Worm (Caenorhabditis elegans) whole organism, L2 larva: Measurements from ENCODE around the gene clec-26.

Experiments used
- C34F6.9 ChIP-seq: fragments of 150-350 bp; optimal IDR thresholded peaks from 2 replicates; lab custom pipeline; 2014; ENCODE audit warnings: missing biosample characterization, missing genetic modification characterization
- F13H6.1 ChIP-seq: sonication (generic microtip); optimal IDR thresholded peaks from 2 replicates; lab custom pipeline; 2016; ENCODE audit warnings: missing genetic modification characterization, missing compliant biosample characterization
- R02D3.7 ChIP-seq: fragments of 150-350 bp; optimal IDR thresholded peaks from 2 replicates; lab custom pipeline; 2014; ENCODE audit warnings: missing biosample characterization, missing genetic modification characterization
- Y55F3AM.14 ChIP-seq: fragments of 200-800 bp; sonication (Bioruptor generic); optimal IDR thresholded peaks from 2 replicates; lab custom pipeline; 2018; ENCODE audit warnings: mild to moderate bottlenecking, missing genetic modification characterization, missing compliant biosample characterization
- alr-1 ChIP-seq: fragments of 150-350 bp; optimal IDR thresholded peaks from 2 replicates; lab custom pipeline; 2014; ENCODE audit warnings: missing biosample characterization, missing genetic modification characterization
- aly-2 ChIP-seq: fragments of 150-350 bp; optimal IDR thresholded peaks from 2 replicates; lab custom pipeline; 2014; ENCODE audit warnings: missing biosample characterization, missing genetic modification characterization
- ceh-16 ChIP-seq: fragments of 150-350 bp; optimal IDR thresholded peaks from 2 replicates; lab custom pipeline; 2014; ENCODE audit warnings: missing biosample characterization, missing genetic modification characterization
- ceh-82 ChIP-seq: fragments of 150-350 bp; optimal IDR thresholded peaks from 2 replicates; lab custom pipeline; 2014; ENCODE audit warnings: missing biosample characterization, missing genetic modification characterization
- dmd-4 ChIP-seq: sonication (generic microtip); optimal IDR thresholded peaks from 2 replicates; lab custom pipeline; 2017; ENCODE audit warnings: missing biosample characterization, missing genetic modification characterization
- egl-27 ChIP-seq: sonication (generic microtip); optimal IDR thresholded peaks from 3 replicates; lab custom pipeline; 2017; ENCODE audit warnings: missing biosample characterization, missing genetic modification reagents, missing genetic modification characterization
- fos-1 ChIP-seq: fragments of 150-350 bp; optimal IDR thresholded peaks from 2 replicates; lab custom pipeline; 2014; ENCODE audit warnings: missing biosample characterization, missing genetic modification characterization
- gmeb-1 ChIP-seq: fragments of 150-350 bp; optimal IDR thresholded peaks from 2 replicates; lab custom pipeline; 2014; ENCODE audit warnings: missing biosample characterization, missing genetic modification characterization
- lin-11 ChIP-seq: fragments of 150-350 bp; sonication (generic microtip); optimal IDR thresholded peaks from 2 replicates; lab custom pipeline; 2014; ENCODE audit warnings: missing biosample characterization, missing genetic modification characterization, inconsistent platforms, mixed read lengths
- lsy-2 ChIP-seq, 2 experiments: fragments of 150-350 bp in 1 of 2; sonication (generic microtip) in 1 of 2; optimal IDR thresholded peaks; 2 replicates each; lab custom pipeline; 2014 to 2017; ENCODE audit warnings: missing biosample characterization in 2 of 2, missing genetic modification characterization in 2 of 2
- mbf-1 ChIP-seq: sonication (generic microtip); optimal IDR thresholded peaks from 2 replicates; lab custom pipeline; 2017; ENCODE audit warnings: missing biosample characterization, missing genetic modification characterization
- mdl-1 ChIP-seq, 2 experiments: fragments of 150-350 bp in 1 of 2; sonication (generic microtip) in 1 of 2; optimal IDR thresholded peaks; 2 replicates each; lab custom pipeline; 2017; ENCODE audit warnings: missing biosample characterization in 2 of 2, missing genetic modification characterization in 2 of 2
- nhr-10 ChIP-seq: sonication (generic microtip); optimal IDR thresholded peaks from 2 replicates; lab custom pipeline; 2017; ENCODE audit warnings: missing biosample characterization, missing genetic modification characterization
- nhr-11 ChIP-seq: fragments of 150-350 bp; optimal IDR thresholded peaks from 2 replicates; lab custom pipeline; 2014; ENCODE audit warnings: missing biosample characterization, missing genetic modification characterization
- nhr-129 ChIP-seq: fragments of 150-350 bp; optimal IDR thresholded peaks from 2 replicates; lab custom pipeline; 2014; ENCODE audit warnings: missing biosample characterization, missing genetic modification characterization
- nhr-21 ChIP-seq: fragments of 150-350 bp; optimal IDR thresholded peaks from 2 replicates; lab custom pipeline; 2014; ENCODE audit warnings: missing biosample characterization, missing genetic modification characterization
- nhr-237 ChIP-seq: fragments of 150-350 bp; optimal IDR thresholded peaks from 2 replicates; lab custom pipeline; 2014; ENCODE audit warnings: missing biosample characterization, missing genetic modification characterization
- nhr-25 ChIP-seq: fragments of 150-350 bp; sonication (generic microtip); optimal IDR thresholded peaks from 3 replicates; lab custom pipeline; 2014; ENCODE audit warnings: missing biosample characterization, missing genetic modification characterization
- peb-1 ChIP-seq: fragments of 150-350 bp; optimal IDR thresholded peaks from 2 replicates; lab custom pipeline; 2014; ENCODE audit warnings: missing biosample characterization, missing genetic modification characterization
- sem-4 ChIP-seq: fragments of 150-350 bp; optimal IDR thresholded peaks from 2 replicates; lab custom pipeline; 2014; ENCODE audit warnings: missing biosample characterization, missing genetic modification reagents, missing genetic modification characterization
- skn-1 ChIP-seq: sonication (generic microtip); optimal IDR thresholded peaks from 2 replicates; lab custom pipeline; 2017; ENCODE audit warnings: missing biosample characterization, missing genetic modification characterization
- sma-3 ChIP-seq: sonication (generic microtip); optimal IDR thresholded peaks from 2 replicates; lab custom pipeline; 2016; ENCODE audit warnings: missing genetic modification reagents, missing genetic modification characterization, missing compliant biosample characterization
- sma-9 ChIP-seq, 2 experiments: fragments of 150-350 bp in 1 of 2; sonication (generic microtip) in 1 of 2; optimal IDR thresholded peaks; 2 replicates each; lab custom pipeline; 2014 to 2016; ENCODE audit warnings: missing genetic modification characterization in 2 of 2, mild to moderate bottlenecking in 1 of 2, missing biosample characterization in 1 of 2, missing compliant biosample characterization in 1 of 2, missing genetic modification reagents in 1 of 2, moderate library complexity in 1 of 2
- snpc-4 ChIP-seq: fragments of 150-350 bp; optimal IDR thresholded peaks from 2 replicates; lab custom pipeline; 2014; ENCODE audit warnings: missing biosample characterization, missing genetic modification characterization
- unc-39 ChIP-seq: fragments of 150-350 bp; optimal IDR thresholded peaks from 2 replicates; lab custom pipeline; 2014; ENCODE audit warnings: missing biosample characterization, missing genetic modification characterization
- unc-62 ChIP-seq: fragments of 150-350 bp; optimal IDR thresholded peaks from 2 replicates; lab custom pipeline; 2014; ENCODE audit warnings: missing biosample characterization, missing genetic modification reagents, missing genetic modification characterization
- zag-1 ChIP-seq: fragments of 150-350 bp; optimal IDR thresholded peaks from 2 replicates; lab custom pipeline; 2014; ENCODE audit warnings: missing biosample characterization, missing genetic modification characterization
- ztf-1 ChIP-seq: fragments of 200-800 bp; sonication (Bioruptor generic); conservative IDR thresholded peaks from 2 replicates; pipeline ENCODE4 v1.3.6; 2022; ENCODE audit warnings: missing genetic modification characterization, missing compliant biosample characterization
- ztf-11 ChIP-seq: sonication (generic microtip); optimal IDR thresholded peaks from 2 replicates; lab custom pipeline; 2017; ENCODE audit warnings: missing biosample characterization, missing genetic modification characterization
- ztf-4 ChIP-seq: fragments of 150-350 bp; optimal IDR thresholded peaks from 2 replicates; lab custom pipeline; 2014; ENCODE audit warnings: missing biosample characterization, missing genetic modification characterization

clec-26 gene

ce11 chrV:16833672-16834071 is 14.7 kb upstream of the clec-26 start:
- no peak for TF ChIP-seq sma-3 (GFP tag; lab: Kevin White, UChicago)
- no peak for TF ChIP-seq ztf-11 (tag; lab: Kevin White, UChicago)
- TF ChIP-seq ztf-1 (GFP tag; lab: Robert Waterston, UW), result no peak
- TF ChIP-seq C34F6.9 (tag; lab: Kevin White, UChicago), result no peak
- TF ChIP-seq mbf-1 (tag; lab: Kevin White, UChicago), result no peak
- TF ChIP-seq Y55F3AM.14, result no peak
- TF ChIP-seq snpc-4, result no peak
- no peak for TF ChIP-seq fos-1 (tag; lab: Kevin White, UChicago)
- no peak for TF ChIP-seq mdl-1 (tag; optimal IDR thresholded peaks at IDR 0.05; lab: Kevin White, UChicago)
- TF ChIP-seq lin-11 (tag; lab: Kevin White, UChicago), result no peak
- TF ChIP-seq, all 48 proteins: peak for 0

- TF ChIP-seq alr-1, result no peak
- no peak for TF ChIP-seq mdl-1 (tag; optimal IDR thresholded peaks at IDR 0.05; lab: Kevin White, UChicago)
- TF ChIP-seq sem-4 (tag; lab: Kevin White, UChicago), result no peak
- TF ChIP-seq F13H6.1 (tag; lab: Kevin White, UChicago), result no peak
- TF ChIP-seq aly-2 (tag; lab: Kevin White, UChicago), result no peak
- TF ChIP-seq fos-1 (tag; lab: Kevin White, UChicago), result no peak
- TF ChIP-seq ceh-16 (tag; lab: Kevin White, UChicago), result no peak
- TF ChIP-seq, all 48 proteins: peak for 0
These were observed 13.4 kb upstream of the clec-26 start, which contains the start of gene tni-3 for ce11 chrV:16834989-16835388. TSS of gene tni-3 (minus strand) at chrV:16835128.

ce11 chrV:16836100-16836499 is 12.3 kb upstream of the clec-26 start:
- no peak for TF ChIP-seq zag-1
- no peak for TF ChIP-seq lin-11 (tag; lab: Kevin White, UChicago)
- no peak for TF ChIP-seq aly-2 (tag; lab: Kevin White, UChicago)
- no peak for TF ChIP-seq gmeb-1
- no peak for TF ChIP-seq sma-9 (GFP tag; optimal IDR thresholded peaks at IDR 0.05; lab: Kevin White, UChicago)
- TF ChIP-seq sma-9 (tag; optimal IDR thresholded peaks at IDR 0.05; lab: Kevin White, UChicago), result no peak
- TF ChIP-seq unc-62 (GFP tag; lab: Kevin White, UChicago), result no peak
- TF ChIP-seq ceh-82 (tag; lab: Kevin White, UChicago), result no peak
- TF ChIP-seq, all 48 proteins: peak for 0

- TF ChIP-seq egl-27 (tag; lab: Kevin White, UChicago), result no peak
- no peak for TF ChIP-seq mdl-1 (tag; optimal IDR thresholded peaks at IDR 0.05; lab: Kevin White, UChicago)
- no peak for TF ChIP-seq ceh-82 (tag; lab: Kevin White, UChicago)
- no peak for TF ChIP-seq nhr-237
- no peak for TF ChIP-seq peb-1
- TF ChIP-seq unc-39 (tag; lab: Kevin White, UChicago), result no peak
- no peak for TF ChIP-seq C34F6.9 (tag; lab: Kevin White, UChicago)
- TF ChIP-seq nhr-10 (tag; lab: Kevin White, UChicago), result no peak
- no peak for TF ChIP-seq mbf-1 (tag; lab: Kevin White, UChicago)
- TF ChIP-seq dmd-4 (tag; lab: Kevin White, UChicago), result no peak
- TF ChIP-seq, all 48 proteins: peak for 0
These were observed 10.0 kb upstream of the clec-26 start for ce11 chrV:16838435-16838834.

- TF ChIP-seq lsy-2 (tag; optimal IDR thresholded peaks at IDR 0.05; lab: Kevin White, UChicago) (no peak), nhr-25 (tag; lab: Kevin White, UChicago) (no peak), fos-1 (tag; lab: Kevin White, UChicago) (peak; percentile 76), unc-62 (GFP tag; lab: Kevin White, UChicago) (no peak), sma-9 (GFP tag; optimal IDR thresholded peaks at IDR 0.05; lab: Kevin White, UChicago) (peak; percentile 50), sma-9 (tag; optimal IDR thresholded peaks at IDR 0.05; lab: Kevin White, UChicago) (no peak)
These were observed 8.1 kb upstream of the clec-26 start for ce11 chrV:16840283-16840682.

ce11 chrV:16840961-16841360 is 7.5 kb upstream of the clec-26 start, which contains the start of gene clec-40:
TSS of gene clec-40 (minus strand) at chrV:16841061.
- TF ChIP-seq unc-39 (tag; lab: Kevin White, UChicago) (no peak), mdl-1 (tag; optimal IDR thresholded peaks at IDR 0.05; lab: Kevin White, UChicago) (no peak), dmd-4 (tag; lab: Kevin White, UChicago) (no peak), ceh-82 (tag; lab: Kevin White, UChicago) (no peak), skn-1 (tag; lab: Kevin White, UChicago) (no peak), ceh-16 (tag; lab: Kevin White, UChicago) (no peak), F13H6.1 (tag; lab: Kevin White, UChicago) (no peak), ztf-4 (tag; lab: Kevin White, UChicago) (no peak), nhr-129 (tag; lab: Kevin White, UChicago) (no peak), fos-1 (tag; lab: Kevin White, UChicago) (no peak), R02D3.7 (no peak), snpc-4 (no peak), nhr-11 (no peak), nhr-21 (tag; lab: Kevin White, UChicago) (no peak)
